Worm (Caenorhabditis elegans) whole organism, late embryonic: ENCODE data around the gene ZK1086.2.
A peak's percentile ranks its signal among the peaks of the same experiment; 100 is the strongest.

ENCODE experiments used
- C38D4.7 ChIP-seq: fragments of 200-800 bp; sonication (Bioruptor generic); optimal IDR thresholded peaks from 2 replicates; lab custom pipeline; 2018; ENCODE audit warnings: mild to moderate bottlenecking, missing genetic modification characterization, moderate library complexity, missing compliant biosample characterization
- F13H6.1 ChIP-seq: sonication (generic microtip); optimal IDR thresholded peaks from 2 replicates; lab custom pipeline; 2016; ENCODE audit warnings: missing genetic modification characterization, missing compliant biosample characterization
- K02D7.2 ChIP-seq: sonication (generic microtip); optimal IDR thresholded peaks from 2 replicates; lab custom pipeline; 2017; ENCODE audit warnings: mild to moderate bottlenecking, missing genetic modification characterization, missing compliant biosample characterization
- K09A11.1 ChIP-seq: sonication (generic microtip); optimal IDR thresholded peaks from 2 replicates; lab custom pipeline; 2017; ENCODE audit warnings: antibody characterized with exemption, mild to moderate bottlenecking, missing genetic modification characterization, missing compliant biosample characterization; ENCODE audit not compliant: insufficient read depth
- Y22D7AL.16 ChIP-seq: sonication (generic microtip); optimal IDR thresholded peaks from 2 replicates; lab custom pipeline; 2016; ENCODE audit warnings: missing genetic modification characterization, missing compliant biosample characterization
- ceh-14 ChIP-seq: sonication (generic microtip); optimal IDR thresholded peaks from 2 replicates; lab custom pipeline; 2016; ENCODE audit warnings: missing genotype, missing genetic modification characterization, missing compliant biosample characterization
- ceh-18 ChIP-seq: sonication (generic microtip); optimal IDR thresholded peaks from 2 replicates; lab custom pipeline; 2016; ENCODE audit warnings: missing genetic modification characterization, missing compliant biosample characterization
- ceh-19 ChIP-seq: fragments of 200-800 bp; sonication (Bioruptor generic); optimal IDR thresholded peaks from 2 replicates; lab custom pipeline; 2018; ENCODE audit warnings: mild to moderate bottlenecking, missing genetic modification characterization, missing compliant biosample characterization
- ceh-22 ChIP-seq: sonication (generic microtip); optimal IDR thresholded peaks from 2 replicates; lab custom pipeline; 2017; ENCODE audit warnings: missing biosample characterization, missing genetic modification characterization
- ceh-34 ChIP-seq: sonication (generic microtip); optimal IDR thresholded peaks from 2 replicates; lab custom pipeline; 2016; ENCODE audit warnings: mild to moderate bottlenecking, missing genetic modification characterization, missing compliant biosample characterization
- ceh-45 ChIP-seq: fragments of 200-800 bp; sonication (Bioruptor generic); IDR thresholded peaks from 2 replicates; pipeline ENCODE4 v1.3.6; 2022; ENCODE audit warnings: missing genetic modification reagents, missing genetic modification characterization, missing compliant biosample characterization
- che-1 ChIP-seq: sonication (generic microtip); optimal IDR thresholded peaks from 2 replicates; lab custom pipeline; 2016; ENCODE audit warnings: mild to moderate bottlenecking, missing genetic modification characterization, missing compliant biosample characterization
- fkh-10 ChIP-seq: fragments of 150-350 bp; optimal IDR thresholded peaks from 2 replicates; lab custom pipeline; 2014; ENCODE audit warnings: missing biosample characterization, missing genetic modification reagents, missing genetic modification characterization
- hlh-13 ChIP-seq: fragments of 200-800 bp; sonication (Bioruptor generic); optimal IDR thresholded peaks from 2 replicates; lab custom pipeline; 2018; ENCODE audit warnings: mild to moderate bottlenecking, missing genetic modification characterization, missing compliant biosample characterization
- hlh-15 ChIP-seq: sonication (generic microtip); optimal IDR thresholded peaks from 2 replicates; lab custom pipeline; 2016; ENCODE audit warnings: missing genetic modification characterization, missing compliant biosample characterization
- hlh-30 ChIP-seq: sonication (generic microtip); optimal IDR thresholded peaks from 2 replicates; lab custom pipeline; 2017; ENCODE audit warnings: antibody characterized with exemption, missing genetic modification characterization, missing compliant biosample characterization; ENCODE audit not compliant: insufficient read depth
- madf-2 ChIP-seq: sonication (generic microtip); optimal IDR thresholded peaks from 2 replicates; lab custom pipeline; 2017; ENCODE audit warnings: missing genetic modification characterization, missing compliant biosample characterization
- nfya-1 ChIP-seq: sonication (generic microtip); optimal IDR thresholded peaks from 2 replicates; lab custom pipeline; 2017; ENCODE audit warnings: missing genetic modification characterization, mild to moderate bottlenecking, missing compliant biosample characterization, antibody characterized with exemption, moderate library complexity
- nhr-232 ChIP-seq: sonication (generic microtip); optimal IDR thresholded peaks from 2 replicates; lab custom pipeline; 2016; ENCODE audit warnings: missing genetic modification characterization, missing compliant biosample characterization
- npax-4 ChIP-seq: sonication (generic microtip); optimal IDR thresholded peaks from 2 replicates; lab custom pipeline; 2016; ENCODE audit warnings: missing genetic modification characterization, missing compliant biosample characterization
- pat-9 ChIP-seq: fragments of 200-800 bp; sonication (Bioruptor generic); optimal IDR thresholded peaks from 2 replicates; lab custom pipeline; 2018; ENCODE audit warnings: mild to moderate bottlenecking, missing genetic modification characterization, moderate library complexity, missing compliant biosample characterization
- pax-1 ChIP-seq: fragments of 150-350 bp; optimal IDR thresholded peaks from 2 replicates; lab custom pipeline; 2014; ENCODE audit warnings: missing biosample characterization, missing genetic modification characterization
- pha-2 ChIP-seq: sonication (generic microtip); optimal IDR thresholded peaks from 2 replicates; lab custom pipeline; 2017; ENCODE audit warnings: mild to moderate bottlenecking, missing genetic modification characterization, missing compliant biosample characterization
- pqm-1 ChIP-seq: sonication (generic microtip); optimal IDR thresholded peaks from 2 replicates; lab custom pipeline; 2016; ENCODE audit warnings: missing genetic modification characterization, missing compliant biosample characterization
- pros-1 ChIP-seq: fragments of 150-350 bp; optimal IDR thresholded peaks from 2 replicates; lab custom pipeline; 2014; ENCODE audit warnings: missing biosample characterization, missing genetic modification reagents, missing genetic modification characterization
- sdc-2 ChIP-seq: sonication (generic microtip); optimal IDR thresholded peaks from 2 replicates; lab custom pipeline; 2016; ENCODE audit warnings: missing genotype, missing genetic modification characterization, missing compliant biosample characterization
- sox-2 ChIP-seq: fragments of 200-800 bp; sonication (Bioruptor generic); IDR thresholded peaks from 2 replicates; pipeline ENCODE4 v1.3.6; 2022; ENCODE audit warnings: missing genetic modification reagents, missing genetic modification characterization, missing compliant biosample characterization
- syd-9 ChIP-seq: sonication (generic microtip); optimal IDR thresholded peaks from 2 replicates; lab custom pipeline; 2016; ENCODE audit warnings: mild to moderate bottlenecking, missing genetic modification characterization, moderate library complexity, missing compliant biosample characterization
- tbx-2 ChIP-seq: sonication (generic microtip); optimal IDR thresholded peaks from 2 replicates; lab custom pipeline; 2016; ENCODE audit warnings: missing genetic modification characterization, missing compliant biosample characterization
- tbx-7 ChIP-seq: sonication (generic microtip); optimal IDR thresholded peaks from 2 replicates; lab custom pipeline; 2016; ENCODE audit warnings: missing genotype, missing genetic modification characterization, missing compliant biosample characterization
- ttx-3 ChIP-seq: sonication (generic microtip); optimal IDR thresholded peaks from 2 replicates; lab custom pipeline; 2016; ENCODE audit warnings: missing genetic modification reagents, missing genetic modification characterization, missing compliant biosample characterization
- unc-3 ChIP-seq, 2 experiments: fragments of 200-800 bp in 1 of 2; sonication (Bioruptor generic) in 1 of 2; sonication (generic microtip) in 1 of 2; conservative IDR thresholded peaks in 1 of 2; optimal IDR thresholded peaks in 1 of 2; 2 replicates each; pipeline versions ENCODE4 v1.3.6 to Lab custom; 2016 to 2022; ENCODE audit warnings: missing compliant biosample characterization in 2 of 2, missing genetic modification characterization in 2 of 2, missing genetic modification reagents in 1 of 2
- unc-42 ChIP-seq: sonication (generic microtip); optimal IDR thresholded peaks from 2 replicates; lab custom pipeline; 2016; ENCODE audit warnings: missing genotype, missing genetic modification characterization, missing compliant biosample characterization
- unc-55 ChIP-seq: sonication (generic microtip); optimal IDR thresholded peaks from 2 replicates; lab custom pipeline; 2017; ENCODE audit warnings: missing biosample characterization, missing genetic modification reagents, missing genetic modification characterization

The ZK1086.2 gene

DNA sequence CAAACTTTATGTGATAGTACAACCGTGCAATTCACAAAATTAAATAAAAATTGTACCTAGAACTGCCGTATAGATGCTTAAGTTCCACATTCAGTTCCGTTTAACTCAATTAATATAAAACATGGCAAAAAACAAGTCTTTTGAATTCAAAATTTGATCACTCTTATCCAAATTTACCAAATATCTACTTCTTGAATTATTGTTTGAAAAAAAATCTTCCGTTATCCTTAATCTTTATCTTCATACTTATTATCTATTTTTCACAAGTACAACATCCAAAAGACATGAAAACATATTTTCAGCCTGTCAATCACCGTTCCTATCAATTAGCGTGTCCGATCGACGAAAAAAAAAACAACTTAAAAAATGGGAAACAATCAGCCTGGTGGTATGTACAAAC is 38.0 kb downstream of the ZK1086.2 start, which contains the start of gene aakb-1:
TSS of gene aakb-1 (plus strand) at position 301 of the 400 bp plus-strand sequence.
- TF ChIP-seq ceh-14 (tag; lab: Kevin White, UChicago) = no peak
- TF ChIP-seq hlh-15 (tag; lab: Kevin White, UChicago) = no peak
- TF ChIP-seq tbx-7 (tag; lab: Kevin White, UChicago) = no peak
- no peak for TF ChIP-seq F13H6.1 (tag; lab: Kevin White, UChicago)
- TF ChIP-seq ceh-19 (GFP tag; lab: Kevin White, UChicago) = no peak
- TF ChIP-seq hlh-13 = no peak
- TF ChIP-seq unc-42 (tag; lab: Kevin White, UChicago) = no peak
- no peak for TF ChIP-seq C38D4.7
- no peak for TF ChIP-seq ceh-45
- TF ChIP-seq sox-2 (GFP tag; lab: Robert Waterston, UW) = no peak
- no peak for TF ChIP-seq npax-4
- TF ChIP-seq che-1 (tag; lab: Kevin White, UChicago) = no peak
- TF ChIP-seq ceh-34 (tag; lab: Kevin White, UChicago) = no peak
- no peak for TF ChIP-seq ttx-3 (tag; lab: Kevin White, UChicago)
- no peak for TF ChIP-seq nfya-1 (tag; lab: Kevin White, UChicago)
- no peak for TF ChIP-seq ceh-22 (tag; lab: Kevin White, UChicago)
- no peak for TF ChIP-seq pax-1
- no peak for TF ChIP-seq Y22D7AL.16 (tag; lab: Kevin White, UChicago)

DNA sequence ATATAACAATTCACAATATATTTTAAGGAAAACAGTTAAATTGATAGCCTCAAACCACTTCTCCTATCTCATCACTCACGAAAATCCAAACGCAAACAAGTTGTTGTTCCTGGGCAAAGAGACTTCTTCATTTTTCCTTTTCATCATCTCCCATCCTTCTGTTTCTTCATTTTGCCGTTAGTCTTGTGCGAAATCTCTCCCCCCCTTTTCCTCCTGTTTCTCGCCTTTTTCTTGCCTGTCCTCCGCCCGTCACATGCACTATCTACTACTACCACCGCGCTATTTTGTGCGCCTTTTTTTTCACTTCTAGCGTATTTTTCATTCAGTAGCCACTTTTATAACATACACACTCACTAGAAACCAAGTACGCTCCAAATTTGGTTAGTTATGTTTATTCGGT is 38.9 kb downstream of the ZK1086.2 start:
- TF ChIP-seq unc-42 (tag; lab: Kevin White, UChicago) (peak; percentile 42), syd-9 (tag; lab: Kevin White, UChicago) (peak; percentile 3), ceh-18 (peak; percentile 46), fkh-10 (GFP tag; lab: Kevin White, UChicago) (no peak), hlh-30 (tag; lab: Kevin White, UChicago) (peak; percentile 17)
- TF ChIP-seq, all 69 proteins: peak for 4

ce11 chrX:13752822-13753581 is 40.4 kb downstream of the ZK1086.2 start:
- TF ChIP-seq nfya-1 (tag; lab: Kevin White, UChicago) = peak; percentile 2
- TF ChIP-seq sdc-2 (tag; lab: Kevin White, UChicago) = no peak
- no peak for TF ChIP-seq hlh-30 (tag; lab: Kevin White, UChicago)

ce11 chrX:13747997-13748396 is 45.4 kb downstream of the ZK1086.2 start:
- TF ChIP-seq pros-1 (tag; lab: Kevin White, UChicago) = no peak
- no peak for TF ChIP-seq pqm-1 (tag; lab: Kevin White, UChicago)
- TF ChIP-seq hlh-30 (tag; lab: Kevin White, UChicago) = no peak
- TF ChIP-seq, all 69 proteins: peak for 0

ce11 chrX:13746661-13747365 is 46.6 kb downstream of the ZK1086.2 start, which contains the start of gene nhr-71:
nhr-71 (plus strand) TSS chrX:13747315.
- TF ChIP-seq F13H6.1 (tag; lab: Kevin White, UChicago) (no peak), nhr-232 (tag; lab: Kevin White, UChicago) (no peak), tbx-2 (tag; lab: Kevin White, UChicago) (peak; percentile 31)

- TF ChIP-seq unc-3 (GFP tag; conservative IDR thresholded peaks at IDR 0.05; lab: Robert Waterston, UW) (no peak), unc-3 (tag; optimal IDR thresholded peaks at IDR 0.05; lab: Kevin White, UChicago) (no peak), pat-9 (tag; lab: Kevin White, UChicago) (no peak), tbx-2 (tag; lab: Kevin White, UChicago) (no peak), madf-2 (tag; lab: Kevin White, UChicago) (no peak), pha-2 (no peak), unc-55 (GFP tag; lab: Kevin White, UChicago) (no peak), C38D4.7 (no peak), hlh-15 (tag; lab: Kevin White, UChicago) (no peak), ceh-14 (tag; lab: Kevin White, UChicago) (no peak), K02D7.2 (no peak), pros-1 (tag; lab: Kevin White, UChicago) (no peak), ceh-45 (no peak), K09A11.1 (no peak), ttx-3 (tag; lab: Kevin White, UChicago) (no peak)
Measured at ce11 chrX:13746231-13746630, 47.2 kb downstream of the ZK1086.2 start.
